Worm (Caenorhabditis elegans) whole organism, L4 larva: ENCODE data around the gene snf-9.

Source experiments
- F10B5.3 ChIP-seq: sonication (generic microtip); optimal IDR thresholded peaks from 2 replicates; lab custom pipeline; 2016; ENCODE audit warnings: mild to moderate bottlenecking, missing genetic modification characterization, missing compliant biosample characterization
- F26F4.8 ChIP-seq: fragments of 200-800 bp; sonication (Bioruptor generic); conservative IDR thresholded peaks from 2 replicates; pipeline ENCODE4 v1.3.6; 2022; ENCODE audit warnings: missing genetic modification characterization, missing compliant biosample characterization
- F37D6.2 ChIP-seq: sonication (generic microtip); optimal IDR thresholded peaks from 2 replicates; lab custom pipeline; 2016; ENCODE audit warnings: mild to moderate bottlenecking, missing genetic modification characterization, missing compliant biosample characterization
- F44E2.7 ChIP-seq: fragments of 200-800 bp; sonication (Bioruptor generic); IDR thresholded peaks from 2 replicates; pipeline ENCODE4 v2.1.2; 2022; ENCODE audit warnings: missing genetic modification characterization, missing compliant biosample characterization
- T20F7.1 ChIP-seq: fragments of 200-800 bp; sonication (Bioruptor generic); optimal IDR thresholded peaks from 2 replicates; lab custom pipeline; 2018; ENCODE audit warnings: mild to moderate bottlenecking, missing genetic modification characterization, missing compliant biosample characterization
- T26A8.4 ChIP-seq: fragments of 200-800 bp; sonication (Bioruptor generic); IDR thresholded peaks from 2 replicates; pipeline ENCODE4 v1.3.6; 2022; ENCODE audit warnings: missing genetic modification characterization, missing compliant biosample characterization
- Y48G9A.11 ChIP-seq: fragments of 200-800 bp; sonication (Bioruptor generic); IDR thresholded peaks from 2 replicates; pipeline ENCODE4 v1.3.6; 2022; ENCODE audit warnings: missing genetic modification reagents, missing genetic modification characterization, missing compliant biosample characterization
- Y5F2A.4 ChIP-seq: fragments of 200-800 bp; sonication (Bioruptor generic); optimal IDR thresholded peaks from 2 replicates; lab custom pipeline; 2018; ENCODE audit warnings: mild to moderate bottlenecking, missing genetic modification characterization, missing compliant biosample characterization
- ZK546.5 ChIP-seq, 2 experiments: sonication (generic microtip); optimal IDR thresholded peaks; 2 replicates each; lab custom pipeline; 2017; ENCODE audit warnings: missing biosample characterization in 2 of 2, missing genetic modification characterization in 2 of 2
- ama-1 ChIP-seq: fragments of 150-350 bp; optimal IDR thresholded peaks from 2 replicates; lab custom pipeline; 2014; ENCODE audit warnings: inconsistent platforms, mixed read lengths
- arid-1 ChIP-seq: fragments of 200-800 bp; sonication (Bioruptor generic); conservative IDR thresholded peaks from 2 replicates; pipeline ENCODE4 v1.3.6; 2022; ENCODE audit warnings: missing genetic modification reagents, missing genetic modification characterization, missing compliant biosample characterization
- ceh-44 ChIP-seq: fragments of 200-800 bp; sonication (Bioruptor generic); IDR thresholded peaks from 2 replicates; pipeline ENCODE4 v1.3.6; 2022; ENCODE audit warnings: missing genetic modification reagents, missing genetic modification characterization, missing compliant biosample characterization
- ces-1 ChIP-seq: fragments of 150-350 bp; sonication (generic microtip); optimal IDR thresholded peaks from 4 replicates; lab custom pipeline; 2014; ENCODE audit warnings: missing biosample characterization, missing genetic modification reagents, missing genetic modification characterization
- ctbp-1 ChIP-seq: fragments of 200-800 bp; sonication (Bioruptor generic); IDR thresholded peaks from 2 replicates; pipeline ENCODE4 v1.3.6; 2022; ENCODE audit warnings: missing genetic modification reagents, missing genetic modification characterization, missing compliant biosample characterization
- daf-16 ChIP-seq, 3 experiments: sonication (generic microtip); optimal IDR thresholded peaks; 2 replicates each; lab custom pipeline; 2016 to 2017; ENCODE audit warnings: missing genetic modification characterization in 3 of 3, missing genetic modification reagents in 3 of 3, mild to moderate bottlenecking in 2 of 3, missing compliant biosample characterization in 2 of 3, missing biosample characterization in 1 of 3, moderate library complexity in 1 of 3
- daf-19 ChIP-seq: fragments of 200-800 bp; sonication (Bioruptor generic); conservative IDR thresholded peaks from 2 replicates; pipeline ENCODE4 v1.3.6; 2022; ENCODE audit warnings: missing genetic modification characterization, missing compliant biosample characterization
- dmd-6 ChIP-seq: fragments of 200-800 bp; sonication (Bioruptor generic); IDR thresholded peaks from 2 replicates; pipeline ENCODE4 v1.3.6; 2022; ENCODE audit warnings: missing genetic modification reagents, missing genetic modification characterization, missing compliant biosample characterization
- dmd-9 ChIP-seq: fragments of 200-800 bp; sonication (Bioruptor generic); IDR thresholded peaks from 2 replicates; pipeline ENCODE4 v1.3.6; 2022; ENCODE audit warnings: missing genetic modification reagents, missing genetic modification characterization, missing compliant biosample characterization
- dve-1 ChIP-seq: sonication (generic microtip); optimal IDR thresholded peaks from 2 replicates; lab custom pipeline; 2017; ENCODE audit warnings: antibody characterized with exemption, mild to moderate bottlenecking, missing genetic modification characterization, missing compliant biosample characterization; ENCODE audit not compliant: insufficient read depth
- egl-43 ChIP-seq: fragments of 200-800 bp; sonication (Bioruptor generic); IDR thresholded peaks from 2 replicates; pipeline ENCODE4 v1.3.6; 2022; ENCODE audit warnings: missing genetic modification reagents, missing genetic modification characterization, missing compliant biosample characterization
- hlh-30 ChIP-seq: sonication (generic microtip); optimal IDR thresholded peaks from 2 replicates; lab custom pipeline; 2017; ENCODE audit warnings: antibody characterized with exemption, mild to moderate bottlenecking, missing genetic modification characterization, missing compliant biosample characterization; ENCODE audit not compliant: insufficient read depth
- lim-7 ChIP-seq: fragments of 200-800 bp; sonication (Bioruptor generic); IDR thresholded peaks from 2 replicates; pipeline ENCODE4 v1.3.6; 2022; ENCODE audit warnings: missing genetic modification characterization, missing compliant biosample characterization
- lin-13 ChIP-seq: fragments of 150-350 bp; optimal IDR thresholded peaks from 2 replicates; lab custom pipeline; 2014; ENCODE audit warnings: missing biosample characterization, missing genetic modification reagents, missing genetic modification characterization
- lsy-2 ChIP-seq, 2 experiments: fragments of 150-350 bp in 1 of 2; sonication (generic microtip) in 1 of 2; optimal IDR thresholded peaks; 2 replicates each; lab custom pipeline; 2014 to 2017; ENCODE audit warnings: missing biosample characterization in 2 of 2, missing genetic modification characterization in 2 of 2
- madf-5 ChIP-seq, 2 experiments: fragments of 200-800 bp; sonication (Bioruptor generic); IDR thresholded peaks; 2 replicates each; pipeline ENCODE4 v1.3.6; 2022; ENCODE audit warnings: missing compliant biosample characterization in 2 of 2, missing genetic modification characterization in 2 of 2
- madf-9 ChIP-seq: fragments of 200-800 bp; sonication (Bioruptor generic); conservative IDR thresholded peaks from 2 replicates; pipeline ENCODE4 v1.3.6; 2022; ENCODE audit warnings: missing genetic modification reagents, missing genetic modification characterization, missing compliant biosample characterization
- mdt-29 ChIP-seq: fragments of 200-800 bp; sonication (Bioruptor generic); IDR thresholded peaks from 2 replicates; pipeline ENCODE4 v1.3.6; 2022; ENCODE audit warnings: missing genetic modification reagents, missing genetic modification characterization, missing compliant biosample characterization
- mes-2 ChIP-seq: sonication (generic microtip); optimal IDR thresholded peaks from 2 replicates; lab custom pipeline; 2016; ENCODE audit warnings: missing genotype, mild to moderate bottlenecking, missing genetic modification characterization, missing compliant biosample characterization; ENCODE audit not compliant: poor library complexity, severe bottlenecking
- nhr-102 ChIP-seq: sonication (generic microtip); optimal IDR thresholded peaks from 2 replicates; lab custom pipeline; 2016; ENCODE audit warnings: mild to moderate bottlenecking, missing genetic modification characterization, moderate library complexity, missing compliant biosample characterization
- nhr-11 ChIP-seq: fragments of 150-350 bp; optimal IDR thresholded peaks from 2 replicates; lab custom pipeline; 2014; ENCODE audit warnings: missing biosample characterization, missing genetic modification characterization
- nhr-48 ChIP-seq: sonication (generic microtip); optimal IDR thresholded peaks from 2 replicates; lab custom pipeline; 2016; ENCODE audit warnings: mild to moderate bottlenecking, missing genetic modification characterization, missing compliant biosample characterization
- nhr-77 ChIP-seq: fragments of 150-350 bp; optimal IDR thresholded peaks from 2 replicates; lab custom pipeline; 2014; ENCODE audit warnings: missing biosample characterization, missing genetic modification characterization
- pqm-1 ChIP-seq: sonication (generic microtip); optimal IDR thresholded peaks from 2 replicates; lab custom pipeline; 2017; ENCODE audit warnings: missing biosample characterization, missing genetic modification characterization
- rbr-2 ChIP-seq: sonication (generic microtip); optimal IDR thresholded peaks from 2 replicates; lab custom pipeline; 2016; ENCODE audit warnings: missing genotype, missing genetic modification characterization, missing compliant biosample characterization
- set-16 ChIP-seq: fragments of 200-800 bp; sonication (Bioruptor generic); IDR thresholded peaks from 2 replicates; pipeline ENCODE4 v1.3.6; 2022; ENCODE audit warnings: missing genetic modification reagents, missing genetic modification characterization, missing compliant biosample characterization
- skn-1 ChIP-seq: fragments of 150-350 bp; optimal IDR thresholded peaks from 2 replicates; lab custom pipeline; 2014; ENCODE audit warnings: missing biosample characterization, missing genetic modification characterization
- snpc-1.2 ChIP-seq: fragments of 200-800 bp; sonication (Bioruptor generic); IDR thresholded peaks from 2 replicates; pipeline ENCODE4 v1.3.6; 2022; ENCODE audit warnings: missing genetic modification reagents, missing genetic modification characterization, missing compliant biosample characterization
- spr-1 ChIP-seq: sonication (generic microtip); optimal IDR thresholded peaks from 2 replicates; lab custom pipeline; 2016; ENCODE audit warnings: mild to moderate bottlenecking, missing genetic modification characterization, missing compliant biosample characterization
- vab-7 ChIP-seq: fragments of 200-800 bp; sonication (Bioruptor generic); IDR thresholded peaks from 2 replicates; pipeline ENCODE4 v1.3.6; 2022; ENCODE audit warnings: missing genetic modification reagents, missing genetic modification characterization, missing compliant biosample characterization
- zfp-3 ChIP-seq: fragments of 200-800 bp; sonication (Bioruptor generic); conservative IDR thresholded peaks from 2 replicates; pipeline ENCODE4 v1.3.6; 2022; ENCODE audit warnings: missing genetic modification reagents, missing genetic modification characterization, missing compliant biosample characterization
- zip-11 ChIP-seq: fragments of 200-800 bp; sonication (Bioruptor generic); IDR thresholded peaks from 2 replicates; pipeline ENCODE4 v1.3.6; 2022; ENCODE audit warnings: missing genetic modification characterization, missing compliant biosample characterization
- ztf-11 ChIP-seq: fragments of 150-350 bp; optimal IDR thresholded peaks from 2 replicates; lab custom pipeline; 2014; ENCODE audit warnings: missing biosample characterization, missing genetic modification characterization

snf-9 gene

DNA sequence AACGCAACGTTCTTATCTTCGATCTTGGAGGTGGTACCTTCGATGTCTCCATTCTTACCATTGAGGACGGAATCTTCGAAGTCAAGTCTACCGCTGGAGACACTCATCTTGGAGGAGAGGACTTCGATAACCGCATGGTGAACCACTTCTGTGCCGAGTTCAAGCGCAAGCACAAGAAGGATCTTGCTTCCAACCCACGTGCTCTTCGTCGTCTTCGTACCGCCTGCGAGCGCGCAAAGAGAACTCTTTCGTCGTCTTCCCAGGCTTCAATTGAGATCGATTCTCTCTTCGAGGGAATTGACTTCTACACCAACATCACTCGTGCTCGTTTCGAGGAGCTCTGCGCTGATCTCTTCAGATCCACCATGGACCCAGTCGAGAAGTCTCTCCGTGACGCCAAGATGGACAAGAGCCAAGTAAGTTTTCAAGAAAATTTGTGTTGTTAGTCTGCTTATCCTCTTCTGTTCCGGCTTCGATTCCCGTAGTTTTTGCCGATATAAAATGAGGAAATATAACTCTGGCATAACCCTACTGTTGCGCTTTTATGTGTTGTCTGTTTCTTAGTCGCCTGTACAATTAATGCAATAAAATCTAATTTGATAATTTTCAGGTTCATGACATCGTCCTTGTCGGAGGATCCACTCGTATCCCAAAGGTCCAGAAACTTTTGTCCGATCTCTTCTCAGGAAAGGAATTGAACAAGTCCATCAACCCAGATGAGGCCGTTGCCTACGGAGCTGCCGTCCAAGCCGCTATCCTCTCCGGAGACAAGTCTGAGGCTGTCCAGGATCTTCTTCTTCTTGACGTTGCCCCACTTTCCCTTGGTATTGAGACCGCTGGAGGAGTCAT, 32.1 kb upstream of the snf-9 start (continued):
- no peak for TF ChIP-seq ceh-44
- TF ChIP-seq zip-11 (GFP tag; lab: Robert Waterston, UW): no peak; the same call in 1 of the 2 replicates
- TF ChIP-seq ctbp-1 (GFP tag; lab: Robert Waterston, UW): peak; percentile 34; the same call in 1 of the 2 replicates
- TF ChIP-seq vab-7: no peak
- no peak for TF ChIP-seq dmd-6
- TF ChIP-seq ZK546.5 (tag; optimal IDR thresholded peaks at IDR 0.05; lab: Kevin White, UChicago): no peak
- TF ChIP-seq nhr-77: no peak
- no peak for TF ChIP-seq pqm-1 (tag; lab: Kevin White, UChicago)
- peak; percentile 19; the same call in 1 of the 2 replicates for TF ChIP-seq F44E2.7 (GFP tag; lab: Robert Waterston, UW)
- TF ChIP-seq spr-1 (tag; lab: Kevin White, UChicago): no peak
- TF ChIP-seq zfp-3: peak; percentile 59; the same call in 1 of the 2 replicates
- TF ChIP-seq dmd-9: no peak
- no peak for TF ChIP-seq lim-7
- no peak for TF ChIP-seq F37D6.2 (tag; lab: Kevin White, UChicago)
- peak; percentile 24; the same call in 1 of the 2 replicates for TF ChIP-seq T26A8.4 (GFP tag; lab: Robert Waterston, UW)
- no peak for TF ChIP-seq daf-16 (GFP tag; optimal IDR thresholded peaks at IDR 0.05; lab: Kevin White, UChicago)
- peak; percentile 12 for TF ChIP-seq daf-16 (tag; optimal IDR thresholded peaks at IDR 0.05; lab: Kevin White, UChicago)
- peak; percentile 59; the same call in 1 of the 2 replicates for TF ChIP-seq set-16
- TF ChIP-seq madf-9 (GFP tag; lab: Robert Waterston, UW): no peak
- TF ChIP-seq madf-5 (GFP tag; IDR thresholded peaks at IDR 0.05; lab: Robert Waterston, UW): peak in 1 of 2 experiments; percentile 18; a peak in 1 of 4 replicates
- no peak for TF ChIP-seq ztf-11 (tag; lab: Kevin White, UChicago)
- no peak for TF ChIP-seq nhr-48 (tag; lab: Kevin White, UChicago)
- TF ChIP-seq mdt-29 (GFP tag; lab: Robert Waterston, UW): 0 out of 2 replicates have a peak, but pooled peaks have one; percentile 7
- TF ChIP-seq nhr-11 (tag; lab: Kevin White, UChicago): no peak

DNA sequence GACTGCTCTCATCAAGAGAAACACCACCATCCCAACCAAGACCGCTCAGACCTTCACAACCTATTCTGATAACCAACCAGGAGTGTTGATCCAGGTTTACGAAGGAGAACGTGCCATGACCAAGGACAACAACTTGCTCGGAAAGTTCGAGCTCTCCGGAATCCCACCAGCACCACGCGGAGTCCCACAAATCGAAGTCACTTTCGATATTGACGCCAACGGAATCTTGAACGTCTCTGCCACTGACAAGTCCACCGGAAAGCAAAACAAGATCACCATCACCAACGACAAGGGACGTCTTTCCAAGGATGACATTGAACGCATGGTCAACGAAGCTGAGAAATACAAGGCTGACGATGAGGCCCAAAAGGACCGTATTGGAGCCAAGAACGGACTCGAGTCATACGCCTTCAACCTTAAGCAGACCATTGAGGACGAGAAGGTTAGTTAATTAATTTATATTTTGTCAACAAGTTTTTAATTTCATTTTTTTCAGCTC, 31.5 kb upstream of the snf-9 start:
- peak; percentile 22 for TF ChIP-seq mes-2
- TF ChIP-seq F26F4.8 (GFP tag; lab: Robert Waterston, UW): 0 out of 2 replicates have a peak, but pooled peaks have one; percentile 5
- TF ChIP-seq dmd-6: peak; percentile 13; the same call in 1 of the 2 replicates
- TF ChIP-seq egl-43 (GFP tag; lab: Robert Waterston, UW): no peak
- TF ChIP-seq daf-19 (GFP tag; lab: Robert Waterston, UW): 0 out of 2 replicates have a peak, but pooled peaks have one; percentile 6
- peak; percentile 1 for TF ChIP-seq hlh-30
- TF ChIP-seq rbr-2 (tag; lab: Kevin White, UChicago): peak; percentile 17
- TF ChIP-seq ama-1 (lab: Kevin White, UChicago): peak; percentile 75
- TF ChIP-seq nhr-102 (tag; lab: Kevin White, UChicago): no peak

DNA sequence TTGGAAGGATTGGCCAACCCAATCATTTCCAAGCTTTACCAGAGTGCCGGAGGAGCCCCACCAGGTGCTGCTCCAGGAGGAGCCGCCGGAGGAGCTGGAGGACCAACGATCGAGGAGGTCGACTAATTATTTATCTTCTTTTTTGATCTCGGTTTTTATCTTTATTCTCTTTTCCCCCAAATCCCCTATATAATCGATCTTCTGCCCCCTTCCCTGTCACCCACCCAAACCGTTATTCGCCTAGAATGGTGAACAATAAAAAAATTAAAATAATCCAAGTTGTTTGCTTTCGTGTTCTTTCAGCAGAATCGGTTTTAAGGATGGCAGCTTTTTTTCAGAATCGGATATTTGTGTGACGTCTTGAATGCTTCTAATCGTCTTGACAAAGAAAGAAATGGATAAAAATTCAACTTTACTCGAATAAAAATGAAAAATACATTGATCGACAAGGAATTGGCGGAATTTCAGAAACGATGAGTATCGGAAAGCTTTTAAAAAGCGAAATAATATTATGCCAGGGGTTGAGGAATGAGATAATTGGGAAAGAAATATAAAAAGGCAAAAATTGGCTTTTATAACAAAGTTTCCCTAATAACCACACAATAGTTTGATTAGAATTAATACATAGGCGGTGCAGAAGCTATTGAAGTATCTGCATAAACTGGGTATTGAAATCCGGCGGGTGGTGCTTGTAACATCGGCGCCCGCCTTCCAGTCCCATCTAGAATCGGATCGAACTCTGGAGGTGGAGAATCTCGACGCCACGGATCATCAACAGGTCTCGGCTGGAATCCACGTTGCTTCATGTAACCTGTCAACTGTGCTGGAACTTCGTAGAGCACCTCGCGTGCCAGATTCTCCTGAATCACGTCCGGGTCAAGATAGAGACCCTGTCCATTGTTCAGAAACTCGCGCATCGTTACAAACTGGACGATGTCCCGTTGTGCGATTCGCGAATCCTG, 30.6 kb upstream of the snf-9 start:
- TF ChIP-seq set-16 (peak; percentile 95), Y48G9A.11 (peak; percentile 32; the same call in 1 of the 2 replicates), skn-1 (tag; lab: Kevin White, UChicago) (no peak), ces-1 (GFP tag; lab: Kevin White, UChicago) (peak; percentile 47), dmd-6 (peak; percentile 59), arid-1 (GFP tag; lab: Robert Waterston, UW) (peak; percentile 79), F10B5.3 (tag; lab: Kevin White, UChicago) (peak; percentile 40), snpc-1.2 (GFP tag; lab: Robert Waterston, UW) (peak; percentile 93), lsy-2 (tag; optimal IDR thresholded peaks at IDR 0.05; lab: Kevin White, UChicago) (peak in 1 of 2 experiments; percentile 91), dve-1 (tag; lab: Kevin White, UChicago) (peak; percentile 95), madf-5 (GFP tag; IDR thresholded peaks at IDR 0.05; lab: Robert Waterston, UW) (peak; percentile 62 to 71), Y5F2A.4 (GFP tag; lab: Kevin White, UChicago) (peak; percentile 60), T20F7.1 (GFP tag; lab: Kevin White, UChicago) (peak; percentile 85), vab-7 (peak; percentile 70), hlh-30 (peak; percentile 49), lin-13 (peak; percentile 89), nhr-11 (tag; lab: Kevin White, UChicago) (peak; percentile 38), daf-19 (GFP tag; lab: Robert Waterston, UW) (peak; percentile 96)
